Worm (Caenorhabditis elegans) whole organism, early embryonic: ENCODE measurements around the gene grl-25.

Experiments used
- F13C5.2 ChIP-seq: sonication (generic microtip); optimal IDR thresholded peaks from 2 replicates; lab custom pipeline; 2017; ENCODE audit warnings: mild to moderate bottlenecking, missing genetic modification characterization, inconsistent platforms, missing compliant biosample characterization
- aly-1 ChIP-seq: sonication (generic microtip); optimal IDR thresholded peaks from 2 replicates; lab custom pipeline; 2016; ENCODE audit warnings: missing genetic modification characterization, missing compliant biosample characterization
- ama-1 ChIP-seq: fragments of 150-350 bp; optimal IDR thresholded peaks from 2 replicates; lab custom pipeline; 2014
- ceh-13 ChIP-seq: fragments of 200-800 bp; sonication (Bioruptor generic); optimal IDR thresholded peaks from 2 replicates; lab custom pipeline; 2018; ENCODE audit warnings: mild to moderate bottlenecking, missing genetic modification characterization, missing compliant biosample characterization
- ceh-36 ChIP-seq: sonication (generic microtip); optimal IDR thresholded peaks from 2 replicates; lab custom pipeline; 2016; ENCODE audit warnings: missing genetic modification characterization, inconsistent platforms, missing compliant biosample characterization
- flt-1 ChIP-seq: fragments of 200-800 bp; sonication (Bioruptor generic); IDR thresholded peaks from 2 replicates; pipeline ENCODE4 v1.3.6; 2022; ENCODE audit warnings: missing genetic modification characterization, missing compliant biosample characterization
- hmbx-1 ChIP-seq: sonication (generic microtip); optimal IDR thresholded peaks from 2 replicates; lab custom pipeline; 2016; ENCODE audit warnings: mild to moderate bottlenecking, missing genetic modification characterization, missing compliant biosample characterization
- hmg-4 ChIP-seq: fragments of 200-800 bp; sonication (Bioruptor generic); optimal IDR thresholded peaks from 2 replicates; lab custom pipeline; 2018; ENCODE audit warnings: mild to moderate bottlenecking, missing genetic modification characterization, missing compliant biosample characterization
- hnd-1 ChIP-seq: sonication (generic microtip); optimal IDR thresholded peaks from 2 replicates; lab custom pipeline; 2016; ENCODE audit warnings: missing genetic modification characterization, missing compliant biosample characterization
- pes-1 ChIP-seq: fragments of 200-800 bp; sonication (Bioruptor generic); IDR thresholded peaks from 2 replicates; pipeline ENCODE4 v1.3.6; 2022; ENCODE audit warnings: missing genetic modification reagents, missing genetic modification characterization, missing compliant biosample characterization
- scrt-1 ChIP-seq: fragments of 200-800 bp; sonication (Bioruptor generic); IDR thresholded peaks from 2 replicates; pipeline ENCODE4 v1.3.6; 2022; ENCODE audit warnings: missing genetic modification characterization, missing compliant biosample characterization
- sea-1 ChIP-seq: fragments of 200-800 bp; sonication (Bioruptor generic); conservative IDR thresholded peaks from 2 replicates; pipeline ENCODE4 v1.3.6; 2022; ENCODE audit warnings: missing genetic modification characterization, missing compliant biosample characterization
- tbx-37 ChIP-seq: fragments of 200-800 bp; sonication (Bioruptor generic); conservative IDR thresholded peaks from 2 replicates; pipeline ENCODE4 v1.3.6; 2022; ENCODE audit warnings: missing genetic modification reagents, missing genetic modification characterization, missing compliant biosample characterization
- tra-4 ChIP-seq: sonication (generic microtip); optimal IDR thresholded peaks from 2 replicates; lab custom pipeline; 2017; ENCODE audit warnings: missing genetic modification characterization, missing compliant biosample characterization

- no peak for TF ChIP-seq scrt-1 (GFP tag; lab: Robert Waterston, UW)
- TF ChIP-seq hmg-4 (GFP tag; lab: Kevin White, UChicago): no peak
- TF ChIP-seq F13C5.2: no peak
- TF ChIP-seq aly-1: no peak
- TF ChIP-seq tra-4: no peak
- no peak for TF ChIP-seq flt-1 (GFP tag; lab: Robert Waterston, UW)
- no peak for TF ChIP-seq ceh-13 (GFP tag; lab: Kevin White, UChicago)
- no peak for TF ChIP-seq pes-1 (GFP tag; lab: Robert Waterston, UW)
- no peak for TF ChIP-seq ama-1 (lab: Kevin White, UChicago)
- TF ChIP-seq hnd-1 (tag; lab: Kevin White, UChicago): no peak
- no peak for TF ChIP-seq hmbx-1 (tag; lab: Kevin White, UChicago)
- no peak for TF ChIP-seq ceh-36
- TF ChIP-seq tbx-37 (GFP tag; lab: Robert Waterston, UW): no peak
- TF ChIP-seq sea-1 (GFP tag; lab: Robert Waterston, UW): no peak
Measured at ce11 chrIII:8923937-8924336, 38.2 kb upstream of the grl-25 start, which contains the start of gene ZK637.12.
